Worm (Caenorhabditis elegans): ENCODE measurements around the gene cdk-4.

Gene cdk-4

DNA sequence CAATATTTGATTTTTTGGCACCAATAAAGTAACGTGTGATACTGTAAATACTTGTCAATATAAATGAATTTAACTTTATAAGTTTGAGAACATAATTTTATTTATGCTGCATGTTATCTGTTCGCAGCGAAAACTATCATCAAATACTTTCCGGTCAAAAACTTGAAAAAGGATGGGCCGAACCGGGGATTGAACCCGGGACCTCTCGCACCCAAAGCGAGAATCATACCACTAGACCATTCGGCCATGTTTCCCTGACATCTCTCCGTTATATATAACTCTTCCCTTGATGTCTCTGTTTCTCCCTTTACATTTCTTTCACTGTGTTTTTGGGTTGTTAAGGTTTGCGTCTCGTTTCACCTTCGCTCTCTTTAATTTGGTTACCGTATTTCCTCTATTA, 6.9 kb downstream of the cdk-4 start (continued):
- TF ChIP-seq F44E2.7 (GFP tag; IDR thresholded peaks at IDR 0.05) = peak; percentile 87; the same call in 1 of the 2 replicates
- no peak for TF ChIP-seq nhr-25 (tag; optimal IDR thresholded peaks at IDR 0.05; ENCODE audit: borderline replicate concordance, insufficient read depth)
- peak; percentile 27 for TF ChIP-seq hlh-30 (tag; optimal IDR thresholded peaks at IDR 0.05; ENCODE audit: insufficient read depth)
- TF ChIP-seq lsy-2 (tag; optimal IDR thresholded peaks at IDR 0.05) = peak in 1 of 2 experiments; percentile 63
- TF ChIP-seq daf-16 (GFP tag; optimal IDR thresholded peaks at IDR 0.05) = peak; percentile 37 to 89
- peak; percentile 65 for TF ChIP-seq daf-16 (tag; optimal IDR thresholded peaks at IDR 0.05)
- TF ChIP-seq D1046.2 (GFP tag; IDR thresholded peaks at IDR 0.05) = peak; percentile 83; the same call in 1 of the 2 replicates
- 0 out of 2 replicates have a peak, but pooled peaks have one; percentile 64 for TF ChIP-seq ZK337.2 (GFP tag; IDR thresholded peaks at IDR 0.05)
- peak; percentile 69 for TF ChIP-seq dmd-6 (GFP tag; IDR thresholded peaks at IDR 0.05)
- no peak for TF ChIP-seq tag-97 (GFP tag; IDR thresholded peaks at IDR 0.05)
- no peak for TF ChIP-seq ceh-82 (tag; optimal IDR thresholded peaks at IDR 0.05)
- peak; percentile 26 for TF ChIP-seq F37D6.2 (tag; optimal IDR thresholded peaks at IDR 0.05)
- TF ChIP-seq unc-130 (GFP tag; optimal IDR thresholded peaks at IDR 0.05) = peak; percentile 54
- no peak for TF ChIP-seq unc-62 (GFP tag; optimal IDR thresholded peaks at IDR 0.05 in 1 of 2)
- no peak for TF ChIP-seq unc-62 (tag; optimal IDR thresholded peaks at IDR 0.05)
- no peak for TF ChIP-seq aly-2 (tag; optimal IDR thresholded peaks at IDR 0.05)
- peak; percentile 77 for TF ChIP-seq mes-2 (tag; optimal IDR thresholded peaks at IDR 0.05; ENCODE audit: poor library complexity, severe bottlenecking)
- peak; percentile 89; the same call in 1 of the 2 replicates for TF ChIP-seq pha-4 (GFP tag; IDR thresholded peaks at IDR 0.05)
- TF ChIP-seq pha-4 (tag; optimal IDR thresholded peaks at IDR 0.05) = no peak
- peak in 1 of 2 experiments; percentile 51 for TF ChIP-seq hif-1 (tag; optimal IDR thresholded peaks at IDR 0.05)
- peak; percentile 91 for TF ChIP-seq snpc-1.2 (GFP tag; IDR thresholded peaks at IDR 0.05)
- TF ChIP-seq lim-7 (GFP tag; IDR thresholded peaks at IDR 0.05) = peak; percentile 93
- peak; percentile 49 for TF ChIP-seq F49E8.2 (tag; optimal IDR thresholded peaks at IDR 0.05; ENCODE audit: borderline replicate concordance)
- TF ChIP-seq ztf-7 (tag; optimal IDR thresholded peaks at IDR 0.05) = peak; percentile 36
- no peak for TF ChIP-seq pqm-1 (tag; optimal IDR thresholded peaks at IDR 0.05)
- TF ChIP-seq Y105C5A.15 (GFP tag; IDR thresholded peaks at IDR 0.05) = 0 out of 2 replicates have a peak, but pooled peaks have one; percentile 32
- no peak for TF ChIP-seq mdl-1 (tag; optimal IDR thresholded peaks at IDR 0.05)

DNA sequence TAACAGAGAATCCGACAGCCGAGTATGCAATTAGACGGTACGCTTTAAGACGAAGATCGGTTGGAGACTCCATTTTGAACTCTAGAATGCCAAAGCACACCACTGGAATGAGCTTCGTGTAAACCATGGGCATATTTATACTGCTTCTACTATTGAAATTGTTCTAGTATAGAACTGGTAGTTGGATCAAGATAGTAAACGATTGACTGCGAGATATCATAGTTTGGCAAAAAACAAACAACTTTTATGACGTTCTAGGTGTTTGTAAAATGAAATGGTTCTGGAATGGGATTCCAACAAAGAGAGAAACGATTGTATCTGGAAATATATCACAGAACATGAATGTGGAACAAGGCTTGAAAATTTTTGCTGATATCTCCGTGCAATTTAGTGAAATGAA, 7.7 kb downstream of the cdk-4 start, which contains the start of gene col-185:
col-185 (minus strand) TSS at position 101 of the 400 bp plus-strand sequence.
- TF ChIP-seq pha-4 (GFP tag; IDR thresholded peaks at IDR 0.05) = no peak
- no peak for TF ChIP-seq pha-4 (tag; optimal IDR thresholded peaks at IDR 0.05)
- TF ChIP-seq egl-27 (tag; optimal IDR thresholded peaks at IDR 0.05) = no peak
- peak in 1 of 2 experiments; percentile 40 for TF ChIP-seq unc-62 (GFP tag; optimal IDR thresholded peaks at IDR 0.05 in 1 of 2)
- no peak for TF ChIP-seq unc-62 (tag; optimal IDR thresholded peaks at IDR 0.05)
- no peak for TF ChIP-seq daf-8 (GFP tag; IDR thresholded peaks at IDR 0.05)

DNA sequence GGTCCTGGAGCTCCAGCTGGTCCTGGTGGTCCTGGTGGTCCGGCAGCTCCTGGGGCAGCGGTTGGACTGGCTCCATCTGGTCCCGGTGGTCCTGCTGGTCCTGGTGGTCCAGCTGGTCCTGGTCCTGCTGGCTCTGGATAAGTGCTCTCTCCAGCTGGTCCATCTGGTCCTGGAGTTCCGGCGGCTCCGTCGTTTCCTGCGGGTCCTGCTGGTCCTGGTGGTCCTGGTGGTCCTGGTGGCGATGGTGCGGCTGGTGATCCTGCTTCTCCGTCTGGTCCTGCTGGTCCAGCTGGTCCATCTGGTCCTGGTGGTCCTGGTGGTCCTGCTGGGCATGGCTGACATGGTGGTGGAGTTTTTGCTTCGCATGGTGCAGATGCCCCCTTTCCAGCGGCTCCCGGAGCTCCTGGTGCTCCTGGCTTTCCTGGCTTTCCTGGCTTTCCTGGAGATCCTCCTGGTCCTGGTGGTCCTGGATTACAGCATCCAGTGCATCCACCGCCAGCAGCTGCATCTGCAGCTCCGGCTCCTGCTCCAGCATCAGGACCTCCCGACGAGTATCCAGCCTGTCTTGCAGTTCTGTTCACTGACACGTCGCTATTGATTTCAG, 8.4 kb downstream of the cdk-4 start:
- TF ChIP-seq Y5F2A.4 (GFP tag; optimal IDR thresholded peaks at IDR 0.05) = no peak
- no peak for TF ChIP-seq nhr-6 (tag; optimal IDR thresholded peaks at IDR 0.05)
- no peak for TF ChIP-seq nhr-111 (GFP tag; optimal IDR thresholded peaks at IDR 0.05)
- TF ChIP-seq daf-8 (GFP tag; IDR thresholded peaks at IDR 0.05) = no peak
- TF ChIP-seq lin-13 (GFP tag; optimal IDR thresholded peaks at IDR 0.05) = no peak
- TF ChIP-seq set-16 (GFP tag; IDR thresholded peaks at IDR 0.05) = peak; percentile 98
- TF ChIP-seq T26A8.4 (GFP tag; IDR thresholded peaks at IDR 0.05) = no peak
- no peak for TF ChIP-seq nhr-102 (tag; optimal IDR thresholded peaks at IDR 0.05)
- peak; percentile 65; the same call in 1 of the 2 replicates for TF ChIP-seq egl-43 (GFP tag; IDR thresholded peaks at IDR 0.05)
- no peak for TF ChIP-seq gei-8 (GFP tag; optimal IDR thresholded peaks at IDR 0.05)
- TF ChIP-seq tra-1 (GFP tag; IDR thresholded peaks at IDR 0.05) = no peak
- no peak for TF ChIP-seq dmd-8 (GFP tag; IDR thresholded peaks at IDR 0.05)
- TF ChIP-seq cey-2 (tag; optimal IDR thresholded peaks at IDR 0.05; ENCODE audit: borderline replicate concordance, insufficient read depth) = no peak
- TF ChIP-seq mes-2 (tag; optimal IDR thresholded peaks at IDR 0.05; ENCODE audit: poor library complexity, severe bottlenecking) = no peak

Data from whole organism, L4 larva.